Worm (Caenorhabditis elegans): Measurements from ENCODE around the gene mrp-4.

mrp-4 gene

ce11 chrX:9894844-9895243 lies 10.8 kb downstream of the mrp-4 start, which contains the start of gene F21G4.3:
TSS of gene F21G4.3 (plus strand) at chrX:9895144.
- TF ChIP-seq tlp-1 (tag; optimal IDR thresholded peaks at IDR 0.05) = no peak
- no peak for TF ChIP-seq nhr-90 (tag; optimal IDR thresholded peaks at IDR 0.05; ENCODE audit: poor library complexity)
- TF ChIP-seq pag-3 (tag; optimal IDR thresholded peaks at IDR 0.05; ENCODE audit: borderline replicate concordance, insufficient read depth) = no peak
- no peak for TF ChIP-seq ceh-90 (tag; optimal IDR thresholded peaks at IDR 0.05)
- no peak for TF ChIP-seq C04F5.9 (tag; optimal IDR thresholded peaks at IDR 0.05)
- no peak for TF ChIP-seq mdl-1 (tag; optimal IDR thresholded peaks at IDR 0.05)

ce11 chrX:9899426-9900131 lies 15.5 kb downstream of the mrp-4 start, which contains the start of gene phf-34:
TSS of gene phf-34 (minus strand) at chrX:9899476.
- peak in 1 of 3 experiments; percentile 25 for TF ChIP-seq dpl-1 (GFP tag; optimal IDR thresholded peaks at IDR 0.05)
- no peak for TF ChIP-seq nhr-76 (tag; optimal IDR thresholded peaks at IDR 0.05)
- peak; percentile 63 for TF ChIP-seq fkh-8 (tag; optimal IDR thresholded peaks at IDR 0.05)
- no peak for TF ChIP-seq grh-1 (GFP tag; IDR thresholded peaks at IDR 0.05)
- TF ChIP-seq ces-1 (GFP tag; optimal IDR thresholded peaks at IDR 0.05) = no peak
- no peak for TF ChIP-seq elt-3 (tag; optimal IDR thresholded peaks at IDR 0.05)
- TF ChIP-seq snu-23 (GFP tag; optimal IDR thresholded peaks at IDR 0.05) = peak; percentile 72
- TF ChIP-seq zag-1 (tag; optimal IDR thresholded peaks at IDR 0.05) = no peak
- peak; percentile 42 for TF ChIP-seq tbx-2 (tag; optimal IDR thresholded peaks at IDR 0.05)
- TF ChIP-seq nhr-28 (tag; optimal IDR thresholded peaks at IDR 0.05) = no peak
- no peak for TF ChIP-seq ets-5 (GFP tag; IDR thresholded peaks at IDR 0.05)
- TF ChIP-seq nhr-77 (tag; optimal IDR thresholded peaks at IDR 0.05) = no peak
- peak; percentile 88 for TF ChIP-seq lin-14 (GFP tag; optimal IDR thresholded peaks at IDR 0.05)
- TF ChIP-seq lin-35 (GFP tag; optimal IDR thresholded peaks at IDR 0.05) = peak; percentile 17 to 26
- no peak for TF ChIP-seq unc-130 (tag; optimal IDR thresholded peaks at IDR 0.05)
- TF ChIP-seq ztf-11 (tag; optimal IDR thresholded peaks at IDR 0.05) = no peak
- no peak for TF ChIP-seq rnt-1 (tag; optimal IDR thresholded peaks at IDR 0.05)
- TF ChIP-seq C16A3.4 (tag; optimal IDR thresholded peaks at IDR 0.05) = peak; percentile 38
- TF ChIP-seq blmp-1 (tag; optimal IDR thresholded peaks at IDR 0.05) = peak; percentile 73
- TF ChIP-seq mep-1 (tag; optimal IDR thresholded peaks at IDR 0.05) = peak; percentile 68
- TF ChIP-seq ceh-8 (GFP tag; optimal IDR thresholded peaks at IDR 0.05) = no peak
- no peak for TF ChIP-seq pqm-1 (tag; optimal IDR thresholded peaks at IDR 0.05)
- no peak for TF ChIP-seq skn-1 (tag; optimal IDR thresholded peaks at IDR 0.05)
- TF ChIP-seq nhr-20 (tag; optimal IDR thresholded peaks at IDR 0.05) = peak; percentile 39
- TF ChIP-seq aly-2 (tag; optimal IDR thresholded peaks at IDR 0.05) = no peak
- no peak for TF ChIP-seq vab-15 (tag; optimal IDR thresholded peaks at IDR 0.05)
- no peak for TF ChIP-seq irx-1 (tag; optimal IDR thresholded peaks at IDR 0.05)
- TF ChIP-seq nhr-71 (tag; optimal IDR thresholded peaks at IDR 0.05) = peak; percentile 64
- peak; percentile 55 for TF ChIP-seq nhr-85 (tag)
- TF ChIP-seq mdl-1 (tag; optimal IDR thresholded peaks at IDR 0.05) = peak in 1 of 2 experiments; percentile 44
- peak; percentile 32 for TF ChIP-seq snpc-4 (tag; optimal IDR thresholded peaks at IDR 0.05)
- no peak for TF ChIP-seq F16B12.6 (tag; optimal IDR thresholded peaks at IDR 0.05)
- TF ChIP-seq ceh-82 (tag; optimal IDR thresholded peaks at IDR 0.05) = peak in 2 of 3 experiments; percentile 31 to 57
- no peak for TF ChIP-seq lin-39 (tag; optimal IDR thresholded peaks at IDR 0.05)
- TF ChIP-seq pag-3 (tag; optimal IDR thresholded peaks at IDR 0.05; ENCODE audit: borderline replicate concordance, insufficient read depth) = no peak
- peak; percentile 19 for TF ChIP-seq unc-86 (tag; optimal IDR thresholded peaks at IDR 0.05)
- TF ChIP-seq hlh-4 (tag; optimal IDR thresholded peaks at IDR 0.05) = no peak
- TF ChIP-seq efl-1 (optimal IDR thresholded peaks at IDR 0.05) = peak in 1 of 2 experiments; percentile 50
- TF ChIP-seq efl-1 (GFP tag; optimal IDR thresholded peaks at IDR 0.05 in 1 of 2) = no peak
- TF ChIP-seq nhr-19 (GFP tag; conservative IDR thresholded peaks at IDR 0.05) = no peak; the same call in 1 of the 2 replicates
- TF ChIP-seq egl-13 (tag; optimal IDR thresholded peaks at IDR 0.05) = peak; percentile 13
- no peak for TF ChIP-seq elt-2 (tag; optimal IDR thresholded peaks at IDR 0.05)
- TF ChIP-seq fkh-10 (GFP tag; optimal IDR thresholded peaks at IDR 0.05) = peak; percentile 54
- TF ChIP-seq nhr-47 (tag; optimal IDR thresholded peaks at IDR 0.05) = peak; percentile 54
- peak; percentile 1 for TF ChIP-seq jun-1 (tag; optimal IDR thresholded peaks at IDR 0.05)
- peak; percentile 14 to 52 for TF ChIP-seq lsy-2 (tag; optimal IDR thresholded peaks at IDR 0.05)
- TF ChIP-seq C04F5.9 (tag; optimal IDR thresholded peaks at IDR 0.05) = no peak
